Worm (Caenorhabditis elegans): Measurements from ENCODE around the gene mdt-22.

DNA sequence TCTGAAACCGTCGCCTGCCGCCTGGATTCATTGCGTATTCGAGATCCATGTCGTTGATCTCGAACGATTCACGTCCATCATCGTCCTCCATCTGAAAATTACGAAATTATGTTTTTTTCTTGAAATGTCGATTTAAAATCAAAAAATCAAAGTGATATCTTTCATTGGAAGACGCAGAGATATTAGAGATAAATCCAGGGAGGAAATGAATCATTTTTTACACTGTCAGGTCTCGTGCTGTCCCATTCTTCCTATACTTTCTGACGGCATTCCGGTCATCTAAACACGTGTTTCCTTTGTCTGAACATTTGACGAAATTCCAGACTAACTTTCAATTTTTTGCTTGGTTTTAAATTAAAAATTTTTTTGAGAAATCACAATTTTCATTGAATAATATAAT lies 48.9 kb downstream of the mdt-22 start, which contains the start of gene stip-1:
- no peak for TF ChIP-seq aly-2 (tag; optimal IDR thresholded peaks at IDR 0.05)
- no peak for TF ChIP-seq unc-62 (GFP tag; optimal IDR thresholded peaks at IDR 0.05)
- TF ChIP-seq sea-2 (GFP tag; optimal IDR thresholded peaks at IDR 0.05), result no peak
- no peak for TF ChIP-seq elt-3 (tag; optimal IDR thresholded peaks at IDR 0.05)
- TF ChIP-seq nhr-77 (tag; optimal IDR thresholded peaks at IDR 0.05), result no peak
- no peak for TF ChIP-seq ama-1 (optimal IDR thresholded peaks at IDR 0.05)
- no peak for TF ChIP-seq pqm-1 (tag; optimal IDR thresholded peaks at IDR 0.05)
- TF ChIP-seq ztf-11 (tag; optimal IDR thresholded peaks at IDR 0.05), result no peak
- no peak for TF ChIP-seq nhr-23 (tag; optimal IDR thresholded peaks at IDR 0.05)
